Worm (Caenorhabditis elegans) whole organism, late embryonic: ENCODE measurements around the gene srd-26.

ENCODE experiments used
- ceh-18 ChIP-seq: sonication (generic microtip); optimal IDR thresholded peaks from 2 replicates; lab custom pipeline; 2016; ENCODE audit warnings: missing genetic modification characterization, missing compliant biosample characterization
- dve-1 ChIP-seq: sonication (generic microtip); optimal IDR thresholded peaks from 2 replicates; lab custom pipeline; 2017; ENCODE audit warnings: antibody characterized with exemption, mild to moderate bottlenecking, missing genetic modification characterization, missing compliant biosample characterization
- hlh-30 ChIP-seq: sonication (generic microtip); optimal IDR thresholded peaks from 2 replicates; lab custom pipeline; 2017; ENCODE audit warnings: antibody characterized with exemption, missing genetic modification characterization, missing compliant biosample characterization; ENCODE audit not compliant: insufficient read depth
- lin-11 ChIP-seq: fragments of 200-800 bp; sonication (Bioruptor generic); optimal IDR thresholded peaks from 2 replicates; lab custom pipeline; 2018; ENCODE audit warnings: mild to moderate bottlenecking, missing genetic modification characterization, missing compliant biosample characterization
- pha-4 ChIP-seq: fragments of 150-350 bp; optimal IDR thresholded peaks from 2 replicates; lab custom pipeline; 2018; ENCODE audit warnings: missing biosample characterization, missing genetic modification reagents, missing genetic modification characterization
- pqm-1 ChIP-seq: sonication (generic microtip); optimal IDR thresholded peaks from 2 replicates; lab custom pipeline; 2016; ENCODE audit warnings: missing genetic modification characterization, missing compliant biosample characterization
- syd-9 ChIP-seq: sonication (generic microtip); optimal IDR thresholded peaks from 2 replicates; lab custom pipeline; 2016; ENCODE audit warnings: mild to moderate bottlenecking, missing genetic modification characterization, moderate library complexity, missing compliant biosample characterization
- tbx-2 ChIP-seq: sonication (generic microtip); optimal IDR thresholded peaks from 2 replicates; lab custom pipeline; 2016; ENCODE audit warnings: missing genetic modification characterization, missing compliant biosample characterization
- ttx-3 ChIP-seq: sonication (generic microtip); optimal IDR thresholded peaks from 2 replicates; lab custom pipeline; 2016; ENCODE audit warnings: missing genetic modification reagents, missing genetic modification characterization, missing compliant biosample characterization
- ztf-16 ChIP-seq: sonication (generic microtip); optimal IDR thresholded peaks from 2 replicates; lab custom pipeline; 2017; ENCODE audit warnings: missing genetic modification characterization, missing compliant biosample characterization

ce11 chrV:14210743-14211142 is 47.9 kb upstream of the srd-26 start, which contains the start of gene str-230:
- no peak for TF ChIP-seq lin-11 (tag; lab: Kevin White, UChicago)
- TF ChIP-seq tbx-2 (tag; lab: Kevin White, UChicago) = no peak
- TF ChIP-seq syd-9 (tag; lab: Kevin White, UChicago) = no peak
- TF ChIP-seq dve-1 (tag; lab: Kevin White, UChicago) = no peak
- no peak for TF ChIP-seq ceh-18 (tag; lab: Kevin White, UChicago)
- no peak for TF ChIP-seq pqm-1
- TF ChIP-seq ztf-16 (tag; lab: Kevin White, UChicago) = no peak
- TF ChIP-seq hlh-30 (tag; lab: Kevin White, UChicago) = no peak
- TF ChIP-seq pha-4 (tag; lab: Kevin White, UChicago) = no peak
- TF ChIP-seq ttx-3 (tag; lab: Kevin White, UChicago) = no peak
